Worm (Caenorhabditis elegans) whole organism, L1 larva: ENCODE measurements around the gene srg-41.

Experiments used
- C34B4.2 ChIP-seq: sonication (generic microtip); optimal IDR thresholded peaks from 2 replicates; lab custom pipeline; 2017; ENCODE audit warnings: mild to moderate bottlenecking, missing genetic modification characterization, missing compliant biosample characterization
- Y116A8C.19 ChIP-seq: sonication (generic microtip); optimal IDR thresholded peaks from 2 replicates; lab custom pipeline; 2016; ENCODE audit warnings: missing compliant biosample characterization, missing genetic modification characterization, borderline replicate concordance
- aha-1 ChIP-seq: fragments of 150-350 bp; optimal IDR thresholded peaks from 2 replicates; lab custom pipeline; 2014; ENCODE audit warnings: missing biosample characterization, missing genetic modification characterization
- alr-1 ChIP-seq: fragments of 200-800 bp; sonication (Bioruptor generic); optimal IDR thresholded peaks from 2 replicates; lab custom pipeline; 2018; ENCODE audit warnings: borderline replicate concordance, mild to moderate bottlenecking, missing genetic modification characterization, missing compliant biosample characterization
- blmp-1 ChIP-seq: fragments of 150-350 bp; optimal IDR thresholded peaks from 2 replicates; lab custom pipeline; 2014; ENCODE audit warnings: missing biosample characterization, missing genetic modification characterization
- ceh-82 ChIP-seq, 3 experiments: fragments of 150-350 bp in 1 of 3; sonication (generic microtip) in 2 of 3; optimal IDR thresholded peaks; 2 replicates each; lab custom pipeline; 2014 to 2017; ENCODE audit warnings: missing biosample characterization in 3 of 3, missing genetic modification characterization in 3 of 3
- dsc-1 ChIP-seq: sonication (generic microtip); optimal IDR thresholded peaks from 2 replicates; lab custom pipeline; 2016; ENCODE audit warnings: mild to moderate bottlenecking, missing genetic modification characterization, missing compliant biosample characterization
- efl-1 ChIP-seq, 4 experiments: fragments of 150-350 bp; optimal IDR thresholded peaks in 3 of 4; peaks in 1 of 4; 1 replicate in 1 of 4; 2 replicates in 3 of 4; lab custom pipeline; 2014; ENCODE audit warnings: missing biosample characterization in 2 of 4, missing genetic modification characterization in 2 of 4, missing genetic modification reagents in 2 of 4
- egl-13 ChIP-seq: sonication (generic microtip); optimal IDR thresholded peaks from 2 replicates; lab custom pipeline; 2016; ENCODE audit warnings: missing genotype, missing genetic modification reagents, missing genetic modification characterization, missing compliant biosample characterization
- egl-27 ChIP-seq, 2 experiments: fragments of 150-350 bp in 1 of 2; sonication (generic microtip); optimal IDR thresholded peaks; 3 replicates each; lab custom pipeline; 2017 to 2018; ENCODE audit warnings: missing biosample characterization in 2 of 2, missing genetic modification characterization in 2 of 2, missing genetic modification reagents in 2 of 2
- elt-2 ChIP-seq: sonication (generic microtip); optimal IDR thresholded peaks from 2 replicates; lab custom pipeline; 2016; ENCODE audit warnings: missing genetic modification characterization, mild to moderate bottlenecking, inconsistent platforms, missing compliant biosample characterization, missing genetic modification reagents
- fkh-4 ChIP-seq: sonication (generic microtip); optimal IDR thresholded peaks from 2 replicates; lab custom pipeline; 2016; ENCODE audit warnings: missing compliant biosample characterization, missing genetic modification characterization, borderline replicate concordance
- fkh-8 ChIP-seq: sonication (generic microtip); optimal IDR thresholded peaks from 2 replicates; lab custom pipeline; 2016; ENCODE audit warnings: mild to moderate bottlenecking, missing genetic modification characterization, missing compliant biosample characterization
- fos-1 ChIP-seq: fragments of 150-350 bp; optimal IDR thresholded peaks from 2 replicates; lab custom pipeline; 2014; ENCODE audit warnings: missing biosample characterization, missing genetic modification characterization
- hlh-4 ChIP-seq: sonication (generic microtip); optimal IDR thresholded peaks from 2 replicates; lab custom pipeline; 2016; ENCODE audit warnings: mild to moderate bottlenecking, missing genetic modification characterization, missing compliant biosample characterization
- lin-13 ChIP-seq: fragments of 150-350 bp; optimal IDR thresholded peaks from 2 replicates; lab custom pipeline; 2014; ENCODE audit warnings: missing biosample characterization, missing genetic modification reagents, missing genetic modification characterization
- lin-14 ChIP-seq: fragments of 200-800 bp; sonication (Bioruptor generic); optimal IDR thresholded peaks from 2 replicates; lab custom pipeline; 2018; ENCODE audit warnings: mild to moderate bottlenecking, missing genetic modification characterization, moderate library complexity, missing compliant biosample characterization
- lin-35 ChIP-seq, 2 experiments: fragments of 150-350 bp; optimal IDR thresholded peaks; 2 replicates each; lab custom pipeline; 2014; ENCODE audit warnings: missing biosample characterization in 2 of 2, missing genetic modification characterization in 2 of 2, missing genetic modification reagents in 2 of 2
- lin-39 ChIP-seq: fragments of 150-350 bp; optimal IDR thresholded peaks from 2 replicates; lab custom pipeline; 2014; ENCODE audit warnings: missing biosample characterization, missing genetic modification reagents, missing genetic modification characterization
- mef-2 ChIP-seq: fragments of 150-350 bp; optimal IDR thresholded peaks from 2 replicates; lab custom pipeline; 2014; ENCODE audit warnings: missing biosample characterization, missing genetic modification characterization
- mep-1 ChIP-seq: fragments of 150-350 bp; optimal IDR thresholded peaks from 2 replicates; lab custom pipeline; 2014; ENCODE audit warnings: missing biosample characterization, missing genetic modification characterization
- nhr-11 ChIP-seq: fragments of 150-350 bp; optimal IDR thresholded peaks from 2 replicates; lab custom pipeline; 2014; ENCODE audit warnings: missing biosample characterization, missing genetic modification characterization
- nhr-71 ChIP-seq: sonication (generic microtip); optimal IDR thresholded peaks from 2 replicates; lab custom pipeline; 2016; ENCODE audit warnings: mild to moderate bottlenecking, missing genetic modification characterization, moderate library complexity, missing compliant biosample characterization
- nhr-76 ChIP-seq: sonication (generic microtip); optimal IDR thresholded peaks from 2 replicates; lab custom pipeline; 2017; ENCODE audit warnings: missing biosample characterization, missing genetic modification characterization
- nhr-77 ChIP-seq: fragments of 150-350 bp; optimal IDR thresholded peaks from 2 replicates; lab custom pipeline; 2014; ENCODE audit warnings: missing biosample characterization, missing genetic modification characterization
- nhr-84 ChIP-seq: sonication (generic microtip); optimal IDR thresholded peaks from 2 replicates; lab custom pipeline; 2017; ENCODE audit warnings: missing biosample characterization, missing genetic modification characterization
- nhr-85 ChIP-seq: sonication (generic microtip); peaks from one replicate; lab custom pipeline; 2016; ENCODE audit warnings: missing genetic modification characterization, inconsistent platforms, missing compliant biosample characterization
- pax-3 ChIP-seq: fragments of 200-800 bp; sonication (Bioruptor generic); optimal IDR thresholded peaks from 2 replicates; lab custom pipeline; 2018; ENCODE audit warnings: mild to moderate bottlenecking, missing genetic modification characterization, moderate library complexity, missing compliant biosample characterization
- pqm-1 ChIP-seq: sonication (generic microtip); optimal IDR thresholded peaks from 3 replicates; lab custom pipeline; 2017; ENCODE audit warnings: missing biosample characterization, missing genetic modification characterization
- snpc-4 ChIP-seq: fragments of 150-350 bp; optimal IDR thresholded peaks from 2 replicates; lab custom pipeline; 2014; ENCODE audit warnings: missing biosample characterization, missing genetic modification characterization
- tbx-2 ChIP-seq: sonication (generic microtip); optimal IDR thresholded peaks from 2 replicates; lab custom pipeline; 2016; ENCODE audit warnings: missing genetic modification characterization, missing compliant biosample characterization
- tlp-1 ChIP-seq: fragments of 150-350 bp; optimal IDR thresholded peaks from 2 replicates; lab custom pipeline; 2014; ENCODE audit warnings: missing biosample characterization, missing genetic modification characterization
- unc-86 ChIP-seq: sonication (generic microtip); optimal IDR thresholded peaks from 2 replicates; lab custom pipeline; 2016; ENCODE audit warnings: missing genetic modification characterization, missing compliant biosample characterization
- ztf-11 ChIP-seq, 2 experiments: sonication (generic microtip); optimal IDR thresholded peaks; 2 replicates each; lab custom pipeline; 2016 to 2017; ENCODE audit warnings: missing genetic modification characterization in 2 of 2, missing biosample characterization in 1 of 2, missing compliant biosample characterization in 1 of 2

srg-41 gene

DNA sequence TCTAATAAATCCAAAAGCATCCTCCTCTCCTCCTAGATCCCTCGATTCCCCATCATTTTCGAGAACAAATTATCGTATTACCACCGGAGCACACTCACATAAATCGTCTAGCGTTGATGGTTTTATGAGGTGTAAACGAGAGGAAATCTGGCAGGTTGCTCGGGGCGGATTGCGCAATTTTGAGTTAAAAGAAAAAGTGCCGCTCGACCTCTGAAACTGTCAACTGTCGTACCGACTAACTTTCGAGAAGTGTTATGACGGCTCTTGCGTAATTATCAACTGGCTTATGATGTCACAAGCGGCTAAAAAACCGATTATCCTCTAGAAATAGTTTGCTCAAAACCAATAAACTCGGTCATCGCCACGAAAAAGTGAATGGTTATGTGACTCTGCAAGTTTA is 44.8 kb upstream of the srg-41 start:
- TF ChIP-seq tlp-1, result no peak
- no peak for TF ChIP-seq Y116A8C.19 (tag; lab: Kevin White, UChicago)
- no peak for TF ChIP-seq alr-1 (tag; lab: Kevin White, UChicago)
- no peak for TF ChIP-seq C34B4.2 (tag; lab: Kevin White, UChicago)
- no peak for TF ChIP-seq ztf-11 (tag; optimal IDR thresholded peaks at IDR 0.05; lab: Kevin White, UChicago)
- TF ChIP-seq nhr-84 (tag; lab: Kevin White, UChicago), result no peak
- no peak for TF ChIP-seq pqm-1 (tag; lab: Kevin White, UChicago)
- TF ChIP-seq egl-13 (tag; lab: Kevin White, UChicago), result no peak

DNA sequence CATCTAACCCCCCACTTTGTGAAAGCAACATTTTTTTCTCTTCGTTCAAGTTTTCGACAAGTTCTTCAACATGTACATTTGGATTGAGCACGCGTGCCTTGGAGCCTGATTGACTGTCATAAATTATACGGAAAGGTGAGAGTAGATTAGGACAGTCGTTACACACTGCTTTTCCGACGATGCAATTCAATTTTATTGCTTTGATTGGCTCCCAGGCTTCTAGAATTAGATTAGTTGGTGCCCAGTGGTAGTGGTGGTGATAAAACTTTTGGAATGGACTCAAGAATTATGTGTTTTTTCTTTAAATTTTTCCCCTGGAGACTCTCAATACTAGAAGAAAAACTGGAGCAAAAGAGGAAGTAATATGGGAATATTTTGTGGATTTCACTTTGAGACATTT is 42.8 kb upstream of the srg-41 start:
- TF ChIP-seq lin-39 (tag; lab: Kevin White, UChicago), result no peak

DNA sequence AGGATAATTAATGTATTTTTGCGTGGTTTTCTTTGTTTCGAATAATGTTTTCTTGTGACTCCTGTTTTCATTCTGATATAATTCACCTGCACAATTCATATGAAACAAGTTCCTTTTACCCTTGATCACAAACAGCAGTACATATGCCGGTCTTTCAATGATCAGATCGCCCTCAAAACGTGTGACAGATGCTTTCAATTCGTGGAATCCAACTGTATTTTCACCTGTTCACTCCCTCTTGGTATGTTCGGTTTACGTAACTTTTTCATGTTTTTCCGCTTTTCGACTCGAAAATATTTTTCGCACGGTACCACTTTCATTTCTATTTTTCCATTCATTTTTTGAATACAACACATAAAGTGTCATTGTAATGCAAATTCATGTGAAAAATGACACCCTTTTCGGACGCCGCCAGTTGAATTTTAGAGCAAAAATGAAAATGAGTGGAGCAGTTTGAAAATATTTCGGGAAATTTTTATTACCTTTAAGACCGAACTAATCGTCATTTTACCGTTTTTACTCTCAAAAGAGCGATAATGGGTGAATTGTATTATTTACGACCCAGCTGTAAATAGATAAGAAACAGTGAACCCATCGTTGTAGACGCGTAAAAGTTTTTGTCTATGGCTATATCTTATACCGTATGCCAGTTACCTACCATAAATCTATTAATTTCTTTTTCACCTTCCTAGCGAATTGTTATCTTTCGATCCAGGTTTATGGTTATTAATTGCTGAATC is 40.3 kb upstream of the srg-41 start, which contains the start of gene K10D6.4:
TSS of gene K10D6.4 (plus strand) at position 100 of the 740 bp plus-strand sequence.
- TF ChIP-seq mef-2, result no peak
- TF ChIP-seq nhr-71 (tag; lab: Kevin White, UChicago), result peak; percentile 17
- no peak for TF ChIP-seq aha-1 (tag; lab: Kevin White, UChicago)
- peak; percentile 8 for TF ChIP-seq fkh-8 (tag; lab: Kevin White, UChicago)
- no peak for TF ChIP-seq lin-13 (GFP tag; lab: Kevin White, UChicago)
- peak; percentile 99 for TF ChIP-seq hlh-4 (tag; lab: Kevin White, UChicago)
- peak; percentile 50 for TF ChIP-seq elt-2
- no peak for TF ChIP-seq unc-86
- no peak for TF ChIP-seq efl-1 (optimal IDR thresholded peaks at IDR 0.05; lab: Kevin White, UChicago)
- peak in 1 of 2 experiments; percentile 47 for TF ChIP-seq efl-1 (GFP tag; optimal IDR thresholded peaks at IDR 0.05 in 1 of 2; lab: Kevin White, UChicago)

DNA sequence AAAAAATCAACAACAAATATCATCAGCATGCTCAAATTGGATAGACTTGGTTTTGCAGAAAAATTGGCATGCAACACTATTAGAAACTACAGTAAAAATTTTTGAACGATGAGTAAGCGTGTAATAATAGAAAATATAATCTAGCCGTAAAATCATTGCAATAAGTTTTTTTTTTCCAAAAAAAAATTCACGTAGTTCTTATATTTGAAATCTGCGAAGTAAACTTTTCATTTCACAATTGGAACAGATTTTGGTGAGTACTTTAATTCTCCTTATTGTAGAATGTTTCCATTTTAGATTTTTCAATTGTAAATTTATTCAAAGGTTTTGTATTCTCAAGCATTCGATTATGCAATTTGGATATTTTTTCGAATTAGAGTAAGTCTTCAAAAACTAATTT is 38.6 kb upstream of the srg-41 start, which contains the start of gene K10D6.3:
TSS of gene K10D6.3 (plus strand) at position 301 of the 400 bp plus-strand sequence.
- TF ChIP-seq nhr-11 (tag; lab: Kevin White, UChicago), result no peak
- TF ChIP-seq unc-86, result no peak
- no peak for TF ChIP-seq hlh-4 (tag; lab: Kevin White, UChicago)
- TF ChIP-seq egl-13 (tag; lab: Kevin White, UChicago), result no peak
- TF ChIP-seq egl-27 (tag; optimal IDR thresholded peaks at IDR 0.05; lab: Kevin White, UChicago), result no peak
- no peak for TF ChIP-seq tbx-2 (tag; lab: Kevin White, UChicago)
- TF ChIP-seq pax-3 (tag; lab: Kevin White, UChicago), result no peak
- TF ChIP-seq fos-1 (tag; lab: Kevin White, UChicago), result no peak

DNA sequence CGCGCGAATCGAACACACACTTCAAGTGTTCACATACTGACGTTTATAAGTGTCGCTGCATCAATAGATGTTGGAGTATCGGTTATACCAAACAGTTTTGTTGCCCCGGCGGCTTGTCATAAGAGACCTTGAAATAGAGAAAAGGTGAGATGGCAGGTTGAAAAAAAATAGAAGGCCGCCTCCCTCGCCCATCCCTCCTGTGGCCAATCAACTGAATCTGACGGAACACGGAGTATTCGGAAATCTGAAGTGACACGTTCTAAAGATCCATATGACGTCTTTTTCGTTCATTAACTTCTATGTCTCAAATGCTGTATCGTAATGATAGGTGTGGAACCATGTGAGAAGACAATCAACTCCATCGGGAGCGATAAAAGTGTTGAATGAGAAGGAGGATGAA is 37.8 kb upstream of the srg-41 start:
- TF ChIP-seq lin-35 (GFP tag; optimal IDR thresholded peaks at IDR 0.05; lab: Kevin White, UChicago), result no peak
- peak; percentile 35 for TF ChIP-seq mep-1
- TF ChIP-seq lin-14 (GFP tag; lab: Kevin White, UChicago), result peak; percentile 57
- peak in 1 of 3 experiments; percentile 2 for TF ChIP-seq ceh-82 (tag; optimal IDR thresholded peaks at IDR 0.05; lab: Kevin White, UChicago)
- no peak for TF ChIP-seq efl-1 (optimal IDR thresholded peaks at IDR 0.05; lab: Kevin White, UChicago)
- TF ChIP-seq efl-1 (GFP tag; optimal IDR thresholded peaks at IDR 0.05 in 1 of 2; lab: Kevin White, UChicago), result peak in 1 of 2 experiments; percentile 84
- peak; percentile 69 for TF ChIP-seq nhr-85
- TF ChIP-seq, all 84 proteins: peak for 5

DNA sequence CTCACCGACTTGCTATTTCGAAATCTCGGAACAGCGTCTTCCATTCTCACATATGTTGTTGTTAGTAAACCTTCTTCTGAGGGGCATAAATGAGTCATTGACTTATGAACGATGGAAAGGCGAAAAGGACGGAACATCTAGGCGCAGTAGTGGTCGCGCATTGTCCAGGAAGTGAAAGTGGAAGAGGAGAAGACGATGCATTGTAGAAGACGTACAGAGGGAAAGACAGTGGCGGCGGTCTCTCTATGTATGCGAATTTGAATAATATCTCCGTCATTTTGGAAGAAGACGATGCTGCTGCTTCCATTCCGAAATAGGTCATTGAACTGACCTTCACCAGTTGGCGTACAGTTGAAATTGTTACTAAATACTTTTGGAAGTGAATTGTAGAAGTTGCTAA is 36.4 kb upstream of the srg-41 start:
- no peak for TF ChIP-seq nhr-76
- TF ChIP-seq dsc-1 (tag; lab: Kevin White, UChicago), result no peak
- no peak for TF ChIP-seq fkh-4
- no peak for TF ChIP-seq nhr-77 (tag; lab: Kevin White, UChicago)
- peak in 1 of 3 experiments; percentile 8 for TF ChIP-seq ceh-82 (tag; optimal IDR thresholded peaks at IDR 0.05; lab: Kevin White, UChicago)
- peak; percentile 95 for TF ChIP-seq blmp-1 (tag; lab: Kevin White, UChicago)
- TF ChIP-seq snpc-4, result no peak
- TF ChIP-seq mep-1, result peak; percentile 0
